Worm (Caenorhabditis elegans) whole organism, young adult: Measurements from ENCODE around the gene C01G10.5.

Source experiments
- B0019.2 ChIP-seq: fragments of 200-800 bp; sonication (Bioruptor generic); conservative IDR thresholded peaks from 2 replicates; pipeline ENCODE4 v1.3.6; 2022; ENCODE audit warnings: missing genetic modification reagents, missing genetic modification characterization, missing compliant biosample characterization
- B0035.1 ChIP-seq: sonication (generic microtip); optimal IDR thresholded peaks from 2 replicates; lab custom pipeline; 2016; ENCODE audit warnings: missing genetic modification characterization, mild to moderate bottlenecking, missing compliant biosample characterization, missing genotype, missing genetic modification reagents
- C06A6.2 ChIP-seq: fragments of 200-800 bp; sonication (Bioruptor generic); conservative IDR thresholded peaks from 2 replicates; pipeline ENCODE4 v1.3.6; 2022; ENCODE audit warnings: missing genetic modification characterization, missing compliant biosample characterization
- D2030.7 ChIP-seq: fragments of 200-800 bp; sonication (Bioruptor generic); IDR thresholded peaks from 2 replicates; pipeline ENCODE4 v1.3.6; 2022; ENCODE audit warnings: missing genetic modification reagents, missing genetic modification characterization, missing compliant biosample characterization
- F33H1.4 ChIP-seq: fragments of 200-800 bp; sonication (Bioruptor generic); IDR thresholded peaks from 2 replicates; pipeline ENCODE4 v1.3.6; 2022; ENCODE audit warnings: missing genetic modification reagents, missing genetic modification characterization, missing compliant biosample characterization
- F52B5.7 ChIP-seq: sonication (generic microtip); optimal IDR thresholded peaks from 2 replicates; lab custom pipeline; 2016; ENCODE audit warnings: mild to moderate bottlenecking, missing genetic modification characterization, missing compliant biosample characterization
- F57A8.1 ChIP-seq: fragments of 200-800 bp; sonication (Bioruptor generic); optimal IDR thresholded peaks from 2 replicates; lab custom pipeline; 2018; ENCODE audit warnings: mild to moderate bottlenecking, missing genetic modification characterization, moderate library complexity, missing compliant biosample characterization
- F57C9.4 ChIP-seq: sonication (generic microtip); optimal IDR thresholded peaks from 2 replicates; lab custom pipeline; 2017; ENCODE audit warnings: mild to moderate bottlenecking, missing genetic modification characterization, missing compliant biosample characterization
- Y53F4B.3 ChIP-seq: fragments of 200-800 bp; sonication (Bioruptor generic); IDR thresholded peaks from 2 replicates; pipeline ENCODE4 v1.3.6; 2022; ENCODE audit warnings: missing genetic modification reagents, missing genetic modification characterization, missing compliant biosample characterization
- Y95B8A.8 ChIP-seq: fragments of 200-800 bp; sonication (Bioruptor generic); IDR thresholded peaks from 2 replicates; pipeline ENCODE4 v1.3.6; 2022; ENCODE audit warnings: missing genetic modification reagents, missing genetic modification characterization, missing compliant biosample characterization
- akir-1 ChIP-seq: fragments of 200-800 bp; sonication (Bioruptor generic); optimal IDR thresholded peaks from 2 replicates; lab custom pipeline; 2018; ENCODE audit warnings: mild to moderate bottlenecking, missing genetic modification characterization, moderate library complexity, missing compliant biosample characterization
- ama-1 ChIP-seq, 3 experiments: fragments of 150-350 bp in 1 of 3; sonication (generic microtip) in 2 of 3; optimal IDR thresholded peaks; 2 replicates each; lab custom pipeline; 2014 to 2018; ENCODE audit warnings: missing biosample characterization in 2 of 3, missing genetic modification characterization in 2 of 3, missing genetic modification reagents in 2 of 3
- aptf-2 ChIP-seq: fragments of 200-800 bp; sonication (Bioruptor generic); conservative IDR thresholded peaks from 2 replicates; pipeline ENCODE4 v1.3.6; 2022; ENCODE audit warnings: missing genetic modification reagents, missing genetic modification characterization, missing compliant biosample characterization
- cebp-1 ChIP-seq, 2 experiments: fragments of 200-800 bp in 1 of 2; sonication (Bioruptor generic) in 1 of 2; sonication (generic microtip) in 1 of 2; IDR thresholded peaks in 1 of 2; optimal IDR thresholded peaks in 1 of 2; 2 replicates each; pipeline versions ENCODE4 v1.3.6 to Lab custom; 2017 to 2022; ENCODE audit warnings: missing compliant biosample characterization in 2 of 2, missing genetic modification characterization in 2 of 2, mild to moderate bottlenecking in 1 of 2, missing genetic modification reagents in 1 of 2, moderate library complexity in 1 of 2
- ceh-27 ChIP-seq: fragments of 200-800 bp; sonication (Bioruptor generic); optimal IDR thresholded peaks from 2 replicates; lab custom pipeline; 2018; ENCODE audit warnings: mild to moderate bottlenecking, missing genetic modification characterization, moderate library complexity, missing compliant biosample characterization
- ceh-91 ChIP-seq: fragments of 200-800 bp; sonication (Bioruptor generic); IDR thresholded peaks from 2 replicates; pipeline ENCODE4 v1.3.6; 2022; ENCODE audit warnings: missing genetic modification reagents, missing genetic modification characterization, missing compliant biosample characterization
- die-1 ChIP-seq: sonication (generic microtip); optimal IDR thresholded peaks from 2 replicates; lab custom pipeline; 2016; ENCODE audit warnings: missing genotype, mild to moderate bottlenecking, missing genetic modification characterization, missing compliant biosample characterization
- dpl-1 ChIP-seq: fragments of 150-350 bp; optimal IDR thresholded peaks from 2 replicates; lab custom pipeline; 2014; ENCODE audit warnings: missing biosample characterization, missing genetic modification reagents, missing genetic modification characterization
- egl-18 ChIP-seq: fragments of 200-800 bp; sonication (Bioruptor generic); IDR thresholded peaks from 2 replicates; pipeline ENCODE4 v1.3.6; 2022; ENCODE audit warnings: missing genetic modification reagents, missing genetic modification characterization, missing compliant biosample characterization
- fkh-3 ChIP-seq: sonication (generic microtip); optimal IDR thresholded peaks from 2 replicates; lab custom pipeline; 2016; ENCODE audit warnings: mild to moderate bottlenecking, missing genetic modification characterization, missing compliant biosample characterization
- him-1 ChIP-seq: sonication (generic microtip); optimal IDR thresholded peaks from 2 replicates; lab custom pipeline; 2016; ENCODE audit warnings: missing genotype, missing genetic modification reagents, missing genetic modification characterization, missing compliant biosample characterization
- hlh-26 ChIP-seq: fragments of 200-800 bp; sonication (Bioruptor generic); conservative IDR thresholded peaks from 2 replicates; pipeline ENCODE4 v1.3.6; 2022; ENCODE audit warnings: missing genetic modification reagents, missing genetic modification characterization, missing compliant biosample characterization
- hmg-1.2 ChIP-seq: fragments of 200-800 bp; sonication (Bioruptor generic); IDR thresholded peaks from 2 replicates; pipeline ENCODE4 v1.3.6; 2022; ENCODE audit warnings: missing genetic modification reagents, missing genetic modification characterization, missing compliant biosample characterization
- lag-1 ChIP-seq: fragments of 200-800 bp; sonication (Bioruptor generic); IDR thresholded peaks from 2 replicates; pipeline ENCODE4 v1.3.6; 2022; ENCODE audit warnings: missing genetic modification reagents, missing genetic modification characterization, missing compliant biosample characterization
- let-607 ChIP-seq, 2 experiments: fragments of 200-800 bp in 1 of 2; sonication (Bioruptor generic) in 1 of 2; sonication (generic microtip) in 1 of 2; optimal IDR thresholded peaks; 2 replicates each; lab custom pipeline; 2016 to 2018; ENCODE audit warnings: mild to moderate bottlenecking in 2 of 2, missing compliant biosample characterization in 2 of 2, missing genetic modification characterization in 2 of 2, moderate library complexity in 2 of 2, missing genotype in 1 of 2
- lin-35 ChIP-seq, 3 experiments: fragments of 150-350 bp in 2 of 3; sonication (generic microtip) in 1 of 3; optimal IDR thresholded peaks; 2 replicates each; lab custom pipeline; 2014 to 2018; ENCODE audit warnings: missing biosample characterization in 3 of 3, missing genetic modification characterization in 3 of 3, missing genetic modification reagents in 3 of 3
- lsl-1 ChIP-seq: fragments of 200-800 bp; sonication (Bioruptor generic); optimal IDR thresholded peaks from 2 replicates; lab custom pipeline; 2018; ENCODE audit warnings: mild to moderate bottlenecking, missing genetic modification characterization, moderate library complexity, missing compliant biosample characterization
- lsy-27 ChIP-seq: sonication (generic microtip); optimal IDR thresholded peaks from 2 replicates; lab custom pipeline; 2017; ENCODE audit warnings: missing genetic modification characterization, mild to moderate bottlenecking, missing compliant biosample characterization, antibody characterized with exemption, missing genotype, borderline replicate concordance; ENCODE audit not compliant: insufficient read depth
- madf-3 ChIP-seq: fragments of 200-800 bp; sonication (Bioruptor generic); IDR thresholded peaks from 2 replicates; pipeline ENCODE4 v1.3.6; 2022; ENCODE audit warnings: missing genetic modification reagents, missing genetic modification characterization, missing compliant biosample characterization
- mes-4 ChIP-seq: sonication (generic microtip); optimal IDR thresholded peaks from 2 replicates; lab custom pipeline; 2016; ENCODE audit warnings: missing genotype, missing genetic modification characterization, missing compliant biosample characterization
- nfya-1 ChIP-seq: sonication (generic microtip); optimal IDR thresholded peaks from 2 replicates; lab custom pipeline; 2017; ENCODE audit warnings: antibody characterized with exemption, missing compliant biosample characterization, missing genetic modification characterization, borderline replicate concordance; ENCODE audit not compliant: insufficient read depth
- nhr-179 ChIP-seq: sonication (generic microtip); optimal IDR thresholded peaks from 2 replicates; lab custom pipeline; 2016; ENCODE audit warnings: mild to moderate bottlenecking, missing genetic modification characterization, missing compliant biosample characterization
- pbrm-1 ChIP-seq: fragments of 200-800 bp; sonication (Bioruptor generic); IDR thresholded peaks from 2 replicates; pipeline ENCODE4 v1.3.6; 2022; ENCODE audit warnings: missing genetic modification reagents, missing genetic modification characterization, missing compliant biosample characterization
- snpc-3.4 ChIP-seq: sonication (generic microtip); optimal IDR thresholded peaks from 2 replicates; lab custom pipeline; 2017; ENCODE audit warnings: missing genetic modification characterization, mild to moderate bottlenecking, missing compliant biosample characterization, antibody characterized with exemption, moderate library complexity, missing genotype, missing genetic modification reagents
- snpc-4 ChIP-seq, 5 experiments: fragments of 150-350 bp in 1 of 5; sonication (generic microtip) in 4 of 5; optimal IDR thresholded peaks; 2 replicates each; lab custom pipeline; 2014 to 2018; ENCODE audit warnings: missing genetic modification characterization in 5 of 5, missing biosample characterization in 3 of 5, antibody characterized with exemption in 2 of 5, mild to moderate bottlenecking in 2 of 5, missing compliant biosample characterization in 2 of 5, missing genotype in 2 of 5, moderate library complexity in 2 of 5, missing genetic modification reagents in 1 of 5
- sptf-2 ChIP-seq: fragments of 200-800 bp; sonication (Bioruptor generic); optimal IDR thresholded peaks from 2 replicates; lab custom pipeline; 2018; ENCODE audit warnings: mild to moderate bottlenecking, missing genetic modification characterization, missing compliant biosample characterization
- tbp1 ChIP-seq: fragments of 200-800 bp; sonication (Bioruptor generic); optimal IDR thresholded peaks from 2 replicates; lab custom pipeline; 2018; ENCODE audit warnings: mild to moderate bottlenecking, missing genetic modification characterization, missing compliant biosample characterization
- tbx-9 ChIP-seq: sonication (generic microtip); optimal IDR thresholded peaks from 2 replicates; lab custom pipeline; 2016; ENCODE audit warnings: borderline replicate concordance, missing genetic modification characterization, inconsistent platforms, missing compliant biosample characterization
- tlf-1 ChIP-seq: fragments of 200-800 bp; sonication (Bioruptor generic); optimal IDR thresholded peaks from 2 replicates; lab custom pipeline; 2018; ENCODE audit warnings: mild to moderate bottlenecking, missing genetic modification characterization, missing compliant biosample characterization
- unc-130 ChIP-seq: sonication (generic microtip); optimal IDR thresholded peaks from 2 replicates; lab custom pipeline; 2016; ENCODE audit warnings: missing genetic modification reagents, missing genetic modification characterization, missing compliant biosample characterization
- unc-62 ChIP-seq: fragments of 150-350 bp; optimal IDR thresholded peaks from 2 replicates; lab custom pipeline; 2014; ENCODE audit warnings: missing biosample characterization, missing genetic modification reagents, missing genetic modification characterization
- xnd-1 ChIP-seq: sonication (generic microtip); optimal IDR thresholded peaks from 2 replicates; lab custom pipeline; 2016; ENCODE audit warnings: missing genotype, missing genetic modification reagents, missing genetic modification characterization, missing compliant biosample characterization
- zfh-2 ChIP-seq: fragments of 200-800 bp; sonication (Bioruptor generic); conservative IDR thresholded peaks from 2 replicates; pipeline ENCODE4 v1.3.6; 2022; ENCODE audit warnings: missing genetic modification reagents, missing genetic modification characterization, missing compliant biosample characterization
- ztf-3 ChIP-seq: fragments of 200-800 bp; sonication (Bioruptor generic); optimal IDR thresholded peaks from 2 replicates; lab custom pipeline; 2018; ENCODE audit warnings: mild to moderate bottlenecking, missing genetic modification characterization, missing compliant biosample characterization

The C01G10.5 gene

ce11 chrV:15063987-15064386, 25.4 kb downstream of the C01G10.5 start, which contains the start of gene rap-2:
rap-2 (minus strand) TSS chrV:15064087.
- TF ChIP-seq fkh-3 (no peak), cebp-1 (GFP tag; IDR thresholded peaks at IDR 0.05; lab: Robert Waterston, UW) (no peak), cebp-1 (tag; optimal IDR thresholded peaks at IDR 0.05; lab: Kevin White, UChicago) (no peak), ceh-27 (GFP tag; lab: Kevin White, UChicago) (no peak), hlh-26 (GFP tag; lab: Robert Waterston, UW) (no peak), sptf-2 (no peak), lin-35 (GFP tag; optimal IDR thresholded peaks at IDR 0.05; lab: Kevin White, UChicago) (no peak), tbx-9 (tag; lab: Kevin White, UChicago) (no peak), ztf-3 (no peak), nfya-1 (tag; lab: Kevin White, UChicago) (no peak), ceh-91 (no peak), F57C9.4 (no peak)

- no peak for TF ChIP-seq aptf-2 (GFP tag; lab: Robert Waterston, UW)
- TF ChIP-seq lsl-1 = peak; percentile 77
- TF ChIP-seq hmg-1.2 = no peak
- no peak for TF ChIP-seq Y53F4B.3 (GFP tag; lab: Robert Waterston, UW)
- TF ChIP-seq snpc-4 (GFP tag; optimal IDR thresholded peaks at IDR 0.05; lab: Kevin White, UChicago) = no peak
- TF ChIP-seq snpc-4 (tag; optimal IDR thresholded peaks at IDR 0.05; lab: Kevin White, UChicago) = no peak
- TF ChIP-seq dpl-1 = no peak
- no peak for TF ChIP-seq let-607 (tag; optimal IDR thresholded peaks at IDR 0.05; lab: Kevin White, UChicago)
- no peak; the same call in 1 of the 2 replicates for TF ChIP-seq D2030.7 (GFP tag; lab: Robert Waterston, UW)
- TF ChIP-seq Y95B8A.8 (GFP tag; lab: Robert Waterston, UW) = no peak
- TF ChIP-seq mes-4 (tag; lab: Kevin White, UChicago) = no peak
- TF ChIP-seq B0035.1 = no peak
- no peak for TF ChIP-seq ama-1 (optimal IDR thresholded peaks at IDR 0.05; lab: Kevin White, UChicago)
- no peak for TF ChIP-seq ama-1 (GFP tag; optimal IDR thresholded peaks at IDR 0.05; lab: Kevin White, UChicago)
- no peak for TF ChIP-seq F52B5.7
- no peak for TF ChIP-seq unc-62
- no peak for TF ChIP-seq zfh-2 (GFP tag; lab: Robert Waterston, UW)
- TF ChIP-seq F33H1.4 = peak; percentile 55; the same call in 1 of the 2 replicates
- TF ChIP-seq, all 124 proteins: peak for 2
These were observed 28.7 kb downstream of the C01G10.5 start for ce11 chrV:15060595-15060994.

ce11 chrV:15059534-15059933, 29.8 kb downstream of the C01G10.5 start, which contains the start of the genes mcm-3 and C25D7.15:
mcm-3 (minus strand) TSS chrV:15059599.
C25D7.15 (plus strand) TSS chrV:15059808.
- no peak for TF ChIP-seq egl-18 (GFP tag; lab: Robert Waterston, UW)
- TF ChIP-seq akir-1 (GFP tag; lab: Kevin White, UChicago) = no peak
- TF ChIP-seq pbrm-1 (GFP tag; lab: Robert Waterston, UW) = peak; percentile 63; the same call in 1 of the 2 replicates
- TF ChIP-seq snpc-3.4 (tag; lab: Kevin White, UChicago) = peak; percentile 84
- no peak for TF ChIP-seq lag-1 (GFP tag; lab: Robert Waterston, UW)
- TF ChIP-seq die-1 = no peak
- peak; percentile 55 for TF ChIP-seq tbp1 (GFP tag; lab: Kevin White, UChicago)
- peak; percentile 78 for TF ChIP-seq lsl-1
- TF ChIP-seq xnd-1 = peak; percentile 72
- TF ChIP-seq B0019.2 (GFP tag; lab: Robert Waterston, UW) = peak; percentile 84
- peak in 2 of 3 experiments; percentile 45 to 62 for TF ChIP-seq lin-35 (GFP tag; optimal IDR thresholded peaks at IDR 0.05; lab: Kevin White, UChicago)
- peak; percentile 0 for TF ChIP-seq unc-130 (GFP tag; lab: Kevin White, UChicago)
- TF ChIP-seq C06A6.2 (GFP tag; lab: Robert Waterston, UW) = no peak
- TF ChIP-seq F57A8.1 (GFP tag; lab: Kevin White, UChicago) = no peak
- no peak for TF ChIP-seq nhr-179
- TF ChIP-seq F57C9.4 = no peak
- TF ChIP-seq cebp-1 (GFP tag; IDR thresholded peaks at IDR 0.05; lab: Robert Waterston, UW) = no peak
- TF ChIP-seq cebp-1 (tag; optimal IDR thresholded peaks at IDR 0.05; lab: Kevin White, UChicago) = peak; percentile 6
- TF ChIP-seq lsy-27 = no peak
- TF ChIP-seq him-1 (tag; lab: Kevin White, UChicago) = peak; percentile 53
- TF ChIP-seq tlf-1 (GFP tag; lab: Kevin White, UChicago) = peak; percentile 68
- TF ChIP-seq madf-3 (GFP tag; lab: Robert Waterston, UW) = peak; percentile 78; the same call in 1 of the 2 replicates
